Fruit fly (Drosophila melanogaster): ENCODE measurements around the gene Doc3.

dm6 chr3L:9033537-9033936 is 28.5 kb downstream of the Doc3 start:
- peak; percentile 50 for TF ChIP-seq Smox (GFP tag; optimal IDR thresholded peaks at IDR 0.05)
- TF ChIP-seq net (GFP tag; optimal IDR thresholded peaks at IDR 0.05) = no peak
- no peak for TF ChIP-seq Hr4 (GFP tag; optimal IDR thresholded peaks at IDR 0.05)
- TF ChIP-seq CG3919 (GFP tag; optimal IDR thresholded peaks at IDR 0.05) = peak; percentile 59
- peak; percentile 39 for TF ChIP-seq topi (GFP tag; optimal IDR thresholded peaks at IDR 0.05)
- TF ChIP-seq cyc (GFP tag; optimal IDR thresholded peaks at IDR 0.05) = peak; percentile 48
- no peak for TF ChIP-seq CG4318 (GFP tag; optimal IDR thresholded peaks at IDR 0.05)
- TF ChIP-seq dac (GFP tag; optimal IDR thresholded peaks at IDR 0.05) = no peak
- TF ChIP-seq CG8632 (GFP tag; optimal IDR thresholded peaks at IDR 0.05) = peak; percentile 31
- TF ChIP-seq salr (GFP tag; optimal IDR thresholded peaks at IDR 0.05) = peak in 1 of 2 experiments; percentile 7

All from whole organism, prepupa.